Fruit fly (Drosophila melanogaster): ENCODE measurements around the gene loco.

The loco gene

DNA sequence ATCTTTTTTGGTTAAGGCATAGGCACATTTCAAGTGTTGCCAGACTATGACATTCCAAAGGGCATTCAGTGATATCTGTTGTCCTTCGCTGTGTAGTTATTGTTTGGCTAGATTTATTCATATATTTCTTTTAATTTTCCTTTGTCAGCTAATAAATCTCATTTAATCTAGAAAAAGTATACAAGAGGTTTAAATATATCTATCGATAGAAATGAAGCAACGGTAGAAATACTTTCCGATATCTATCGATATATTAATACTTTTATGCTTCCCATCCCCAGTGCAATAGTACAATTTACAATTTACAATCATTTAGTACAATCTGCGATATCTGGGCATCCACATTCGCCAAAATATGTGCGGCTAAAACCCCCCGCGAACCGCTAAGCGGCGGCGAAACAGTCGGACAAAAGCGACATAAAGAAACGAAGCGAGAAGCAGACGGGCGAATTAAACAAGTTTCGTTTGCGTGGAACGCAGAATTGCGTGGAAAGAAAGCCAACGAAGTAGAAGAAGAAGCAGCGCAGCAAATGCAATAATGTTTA, 51.7 kb downstream of the loco start, which contains the start of gene Efa6 (continued):
- TF ChIP-seq Nf-YA (GFP tag; IDR thresholded peaks at IDR 0.05) (no peak), nau (GFP tag; optimal IDR thresholded peaks at IDR 0.05) (no peak), dpn (GFP tag; optimal IDR thresholded peaks at IDR 0.05) (peak; percentile 2 to 60), CG17328 (GFP tag; IDR thresholded peaks at IDR 0.05) (no peak), Dll (GFP tag; IDR thresholded peaks at IDR 0.05; ENCODE audit: partially characterized antibody) (peak; percentile 99), cato (GFP tag; optimal IDR thresholded peaks at IDR 0.05; ENCODE audit: borderline replicate concordance) (peak; percentile 31), Eip74EF (GFP tag; optimal IDR thresholded peaks at IDR 0.05) (peak in 1 of 2 experiments; percentile 0), Dip2 (GFP tag; IDR thresholded peaks at IDR 0.05) (no peak), CG30020 (tag; optimal IDR thresholded peaks at IDR 0.05) (peak; percentile 62), Dbx (GFP tag; IDR thresholded peaks at IDR 0.05) (no peak), Lhr (GFP tag; optimal IDR thresholded peaks at IDR 0.05) (peak; percentile 77), Ets97D (GFP tag; optimal IDR thresholded peaks at IDR 0.05) (peak; percentile 83), Blimp-1 (GFP tag; optimal IDR thresholded peaks at IDR 0.05) (peak; percentile 33), psq (GFP tag; optimal IDR thresholded peaks at IDR 0.05) (peak; percentile 18), CG8478 (optimal IDR thresholded peaks at IDR 0.05) (no peak), knrl (GFP tag; IDR thresholded peaks at IDR 0.05; ENCODE audit: partially characterized antibody) (peak; percentile 97), HmgZ (tag; optimal IDR thresholded peaks at IDR 0.05) (peak; percentile 74), Oli (tag; optimal IDR thresholded peaks at IDR 0.05) (peak; percentile 11), CG31388 (GFP tag; optimal IDR thresholded peaks at IDR 0.05) (no peak), dmrt99B (tag; optimal IDR thresholded peaks at IDR 0.05) (no peak), CG3838 (GFP tag; optimal IDR thresholded peaks at IDR 0.05) (no peak), Xbp1 (GFP tag; optimal IDR thresholded peaks at IDR 0.05) (peak; percentile 56), fu2 (GFP tag; optimal IDR thresholded peaks at IDR 0.05) (no peak), CG15696 (tag; optimal IDR thresholded peaks at IDR 0.05) (peak; percentile 48), ac (GFP tag; optimal IDR thresholded peaks at IDR 0.05) (no peak), CG10654 (GFP tag; optimal IDR thresholded peaks at IDR 0.05) (peak; percentile 19), Spps (tag; optimal IDR thresholded peaks at IDR 0.05) (no peak), mam (GFP tag; optimal IDR thresholded peaks at IDR 0.05) (peak; percentile 68), onecut (GFP tag; IDR thresholded peaks at IDR 0.05) (no peak), MTF-1 (GFP tag; optimal IDR thresholded peaks at IDR 0.05; ENCODE audit: borderline replicate concordance) (no peak), lbe (GFP tag; optimal IDR thresholded peaks at IDR 0.05) (peak; percentile 49), klu (GFP tag; IDR thresholded peaks at IDR 0.05) (no peak), CG1832 (GFP tag; optimal IDR thresholded peaks at IDR 0.05) (no peak), CG11504 (tag; optimal IDR thresholded peaks at IDR 0.05) (no peak), lola (GFP tag; optimal IDR thresholded peaks at IDR 0.05) (peak in 1 of 3 experiments; percentile 42), NfI (GFP tag; optimal IDR thresholded peaks at IDR 0.05) (peak; percentile 44), CG17829 (tag; optimal IDR thresholded peaks at IDR 0.05) (peak; percentile 67), CG13296 (GFP tag; optimal IDR thresholded peaks at IDR 0.05) (peak; percentile 5), lab (GFP tag; optimal IDR thresholded peaks at IDR 0.05) (peak; percentile 58), tio (GFP tag; optimal IDR thresholded peaks at IDR 0.05) (no peak), zen (tag; optimal IDR thresholded peaks at IDR 0.05) (peak; percentile 54), CG10543 (GFP tag; optimal IDR thresholded peaks at IDR 0.05) (peak; percentile 58), HLH4C (GFP tag; IDR thresholded peaks at IDR 0.05; ENCODE audit: partially characterized antibody) (peak; percentile 90), CG4328 (GFP tag; optimal IDR thresholded peaks at IDR 0.05) (no peak), CG18262 (tag; optimal IDR thresholded peaks at IDR 0.05) (peak; percentile 51), CG14965 (GFP tag; optimal IDR thresholded peaks at IDR 0.05; ENCODE audit: borderline replicate concordance) (no peak), vvl (GFP tag; IDR thresholded peaks at IDR 0.05) (no peak; the same call in 1 of the 2 replicates), CG2199 (GFP tag; IDR thresholded peaks at IDR 0.05) (no peak), Dfd (GFP tag; optimal IDR thresholded peaks at IDR 0.05) (no peak)
